Fruit fly (Drosophila melanogaster): Measurements from ENCODE around the gene CG11686.
A peak's percentile ranks its signal among the peaks of the same experiment; 100 is the strongest.

DNA sequence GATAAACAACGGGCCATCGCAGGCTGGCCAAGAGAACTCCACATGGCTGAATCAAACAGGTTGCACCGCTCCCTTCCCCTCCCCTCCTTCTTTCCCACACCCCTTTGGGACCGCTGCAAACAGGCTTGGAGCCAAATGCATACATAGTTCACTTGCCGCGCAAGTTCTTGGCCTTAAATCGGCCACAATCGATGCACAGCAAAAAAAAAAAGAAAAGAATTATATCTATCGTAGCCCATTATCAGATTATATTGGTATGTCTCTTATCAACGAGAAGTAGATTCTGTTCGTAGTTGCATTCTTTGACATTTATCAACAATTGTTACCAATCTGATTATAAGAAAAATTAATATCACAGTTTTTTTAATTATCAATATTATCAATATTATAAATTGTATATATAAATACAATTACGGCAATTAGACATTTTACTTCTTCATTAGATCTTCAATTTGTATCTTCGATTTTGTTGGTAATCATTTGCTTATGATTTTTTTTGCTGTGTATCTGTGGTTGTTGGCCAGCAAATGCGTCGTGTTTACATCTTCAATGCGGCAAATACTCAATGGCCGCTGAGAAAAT lies 45.3 kb downstream of the CG11686 start:
- TF ChIP-seq HmgD (GFP tag; optimal IDR thresholded peaks at IDR 0.05), result no peak
- TF ChIP-seq Atf6 (GFP tag; IDR thresholded peaks at IDR 0.05), result no peak
- TF ChIP-seq slp2 (GFP tag; optimal IDR thresholded peaks at IDR 0.05), result no peak
- 0 out of 3 replicates have a peak, but pooled peaks have one; percentile 58 for TF ChIP-seq CG11456 (GFP tag; IDR thresholded peaks at IDR 0.05)
- TF ChIP-seq cwo (GFP tag; optimal IDR thresholded peaks at IDR 0.05), result no peak
- peak; percentile 38 for TF ChIP-seq sqz (GFP tag; optimal IDR thresholded peaks at IDR 0.05)
- no peak for TF ChIP-seq CG8765 (GFP tag; IDR thresholded peaks at IDR 0.05)
- no peak for TF ChIP-seq nerfin-2 (GFP tag; IDR thresholded peaks at IDR 0.05; ENCODE audit: partially characterized antibody)
- TF ChIP-seq ci (GFP tag; IDR thresholded peaks at IDR 0.05), result no peak
- TF ChIP-seq sob (GFP tag; IDR thresholded peaks at IDR 0.05), result no peak

Data from whole organism, embryonic.